Worm (Caenorhabditis elegans): ENCODE results near the gene T19C3.4.

T19C3.4 gene

ce11 chrIII:620204-620718 lies at the start of gene T19C3.4:
T19C3.4 (minus strand) TSS chrIII:620254.
- TF ChIP-seq attf-5 (GFP tag; optimal IDR thresholded peaks at IDR 0.05), result peak; percentile 44
- no peak for TF ChIP-seq cebp-1 (GFP tag; IDR thresholded peaks at IDR 0.05)
- peak; percentile 47 for TF ChIP-seq cebp-1 (tag; optimal IDR thresholded peaks at IDR 0.05)
- TF ChIP-seq dox-1 (GFP tag; IDR thresholded peaks at IDR 0.05), result no peak
- no peak for TF ChIP-seq snpc-4 (GFP tag; optimal IDR thresholded peaks at IDR 0.05)
- TF ChIP-seq snpc-4 (tag; optimal IDR thresholded peaks at IDR 0.05), result no peak
- no peak for TF ChIP-seq zfh-2 (GFP tag; conservative IDR thresholded peaks at IDR 0.05)
- TF ChIP-seq nhr-80 (tag; optimal IDR thresholded peaks at IDR 0.05), result peak; percentile 62

- TF ChIP-seq dox-1 (GFP tag; IDR thresholded peaks at IDR 0.05) (peak; percentile 17; the same call in 1 of the 2 replicates), ekl-4 (GFP tag; IDR thresholded peaks at IDR 0.05) (no peak), nhr-80 (tag; optimal IDR thresholded peaks at IDR 0.05) (no peak), atf-7 (tag; optimal IDR thresholded peaks at IDR 0.05) (no peak), F39B2.1 (GFP tag; IDR thresholded peaks at IDR 0.05) (no peak), nhr-90 (tag; optimal IDR thresholded peaks at IDR 0.05) (no peak), gei-17 (GFP tag; optimal IDR thresholded peaks at IDR 0.05) (no peak), ztf-26 (tag; optimal IDR thresholded peaks at IDR 0.05) (no peak), ZK185.1 (tag; optimal IDR thresholded peaks at IDR 0.05; ENCODE audit: poor library complexity, severe bottlenecking) (no peak), madf-3 (GFP tag; IDR thresholded peaks at IDR 0.05) (no peak), mcd-1 (GFP tag; IDR thresholded peaks at IDR 0.05) (peak; percentile 39; the same call in 1 of the 2 replicates), cebp-1 (GFP tag; IDR thresholded peaks at IDR 0.05) (no peak), cebp-1 (tag; optimal IDR thresholded peaks at IDR 0.05) (no peak), rec-8 (tag; optimal IDR thresholded peaks at IDR 0.05) (no peak), xnd-1 (tag; optimal IDR thresholded peaks at IDR 0.05) (no peak), madf-8 (GFP tag; conservative IDR thresholded peaks at IDR 0.05) (no peak), efl-1 (GFP tag; optimal IDR thresholded peaks at IDR 0.05) (no peak), ztf-18 (tag; optimal IDR thresholded peaks at IDR 0.05) (no peak), sea-2 (GFP tag; IDR thresholded peaks at IDR 0.05) (no peak), nhr-27 (tag; optimal IDR thresholded peaks at IDR 0.05) (no peak), lag-1 (GFP tag; IDR thresholded peaks at IDR 0.05) (no peak), pha-4 (tag; optimal IDR thresholded peaks at IDR 0.05) (no peak), egl-44 (GFP tag; IDR thresholded peaks at IDR 0.05) (peak; percentile 26; the same call in 1 of the 2 replicates), rpc-1 (optimal IDR thresholded peaks at IDR 0.05) (no peak), rpc-1 (tag; optimal IDR thresholded peaks at IDR 0.05) (no peak), bed-2 (GFP tag; IDR thresholded peaks at IDR 0.05) (no peak), snpc-3.4 (tag; optimal IDR thresholded peaks at IDR 0.05) (no peak), Y53F4B.3 (GFP tag; IDR thresholded peaks at IDR 0.05) (no peak), B0035.1 (tag; optimal IDR thresholded peaks at IDR 0.05) (no peak), ceh-27 (GFP tag; optimal IDR thresholded peaks at IDR 0.05) (peak; percentile 66), T07F8.4 (tag; optimal IDR thresholded peaks at IDR 0.05) (no peak), K11D2.4 (GFP tag; IDR thresholded peaks at IDR 0.05) (no peak), K12H6.12 (tag; optimal IDR thresholded peaks at IDR 0.05) (peak; percentile 59), hsf-1 (GFP tag; IDR thresholded peaks at IDR 0.05) (no peak), lin-35 (GFP tag; optimal IDR thresholded peaks at IDR 0.05) (peak in 1 of 3 experiments; percentile 45), nfyb-1 (GFP tag; IDR thresholded peaks at IDR 0.05) (no peak), lin-40 (tag; optimal IDR thresholded peaks at IDR 0.05) (peak; percentile 57), mes-4 (tag; optimal IDR thresholded peaks at IDR 0.05) (no peak), ztf-6 (GFP tag; IDR thresholded peaks at IDR 0.05) (no peak), pbrm-1 (GFP tag; IDR thresholded peaks at IDR 0.05) (0 out of 2 replicates have a peak, but pooled peaks have one; percentile 16), B0019.2 (GFP tag; conservative IDR thresholded peaks at IDR 0.05) (no peak), egrh-3 (GFP tag; IDR thresholded peaks at IDR 0.05) (no peak)
These were observed 48.3 kb upstream of the T19C3.4 start, which contains the start of gene W02B3.3 for ce11 chrIII:668303-668893. W02B3.3 (minus strand) TSS chrIII:668433.
